Fruit fly (Drosophila melanogaster): ENCODE results near the gene opm.

opm gene

dm6 chrX:15022219-15022618 is 44.0 kb downstream of the opm start (continued):
- TF ChIP-seq CG9797 (GFP tag; optimal IDR thresholded peaks at IDR 0.05) (no peak), Nf-YB (GFP tag; optimal IDR thresholded peaks at IDR 0.05) (peak; percentile 68), CG1024 (GFP tag; IDR thresholded peaks at IDR 0.05) (peak; percentile 60), CG9437 (GFP tag; optimal IDR thresholded peaks at IDR 0.05) (peak; percentile 68), CG18262 (tag; optimal IDR thresholded peaks at IDR 0.05) (peak; percentile 89), CG1603 (tag; optimal IDR thresholded peaks at IDR 0.05) (peak; percentile 85), bab2 (GFP tag; optimal IDR thresholded peaks at IDR 0.05) (peak; percentile 86), grn (GFP tag; optimal IDR thresholded peaks at IDR 0.05) (peak; percentile 19), CG11696 (GFP tag; IDR thresholded peaks at IDR 0.05) (peak; percentile 93), CG10565 (GFP tag; optimal IDR thresholded peaks at IDR 0.05) (peak; percentile 26), CG43689 (GFP tag; IDR thresholded peaks at IDR 0.05) (peak; percentile 66; the same call in 1 of the 2 replicates), Mes4 (GFP tag; optimal IDR thresholded peaks at IDR 0.05) (peak; percentile 74), emc (GFP tag; optimal IDR thresholded peaks at IDR 0.05) (peak; percentile 76), CG2875 (GFP tag; optimal IDR thresholded peaks at IDR 0.05) (peak; percentile 80), so (GFP tag; IDR thresholded peaks at IDR 0.05) (peak; percentile 81; the same call in 2 of the 3 replicates), gt (GFP tag; IDR thresholded peaks at IDR 0.05) (peak; percentile 63), inv (GFP tag; IDR thresholded peaks at IDR 0.05; ENCODE audit: partially characterized antibody) (no peak), E2f2 (GFP tag; IDR thresholded peaks at IDR 0.05) (peak; percentile 64), CG34422 (GFP tag; IDR thresholded peaks at IDR 0.05) (peak; percentile 81), hkb (optimal IDR thresholded peaks at IDR 0.05) (no peak), hkb (GFP tag; IDR thresholded peaks at IDR 0.05) (peak; percentile 88), run (tag; optimal IDR thresholded peaks at IDR 0.05) (peak; percentile 68), sens-2 (GFP tag; IDR thresholded peaks at IDR 0.05) (peak; percentile 82), CG8388 (GFP tag; optimal IDR thresholded peaks at IDR 0.05) (peak; percentile 82), Dek (tag; optimal IDR thresholded peaks at IDR 0.05) (peak; percentile 80), CG2129 (GFP tag; IDR thresholded peaks at IDR 0.05; ENCODE audit: partially characterized antibody) (no peak), luna (GFP tag; optimal IDR thresholded peaks at IDR 0.05) (peak; percentile 68), eve (GFP tag; optimal IDR thresholded peaks at IDR 0.05) (peak in 1 of 2 experiments; percentile 82), dimm (GFP tag; IDR thresholded peaks at IDR 0.05) (no peak), MESR4 (GFP tag; optimal IDR thresholded peaks at IDR 0.05) (peak; percentile 11), CG11504 (tag; optimal IDR thresholded peaks at IDR 0.05) (peak; percentile 90), wor (GFP tag; IDR thresholded peaks at IDR 0.05) (peak; percentile 69), Aef1 (GFP tag; IDR thresholded peaks at IDR 0.05) (peak; percentile 82), Adf1 (GFP tag; IDR thresholded peaks at IDR 0.05) (peak; percentile 40), ken (GFP tag; IDR thresholded peaks at IDR 0.05) (peak; percentile 86), CG3407 (GFP tag; optimal IDR thresholded peaks at IDR 0.05) (peak; percentile 73), aop (GFP tag; IDR thresholded peaks at IDR 0.05) (peak; percentile 68; the same call in 1 of the 2 replicates), CG11695 (GFP tag; IDR thresholded peaks at IDR 0.05) (peak; percentile 82), oc (tag; optimal IDR thresholded peaks at IDR 0.05) (peak; percentile 85), Hmx (GFP tag; optimal IDR thresholded peaks at IDR 0.05) (no peak), Sry-β (GFP tag; optimal IDR thresholded peaks at IDR 0.05) (peak; percentile 21), CG17186 (GFP tag; optimal IDR thresholded peaks at IDR 0.05) (peak; percentile 45), ssp (GFP tag; IDR thresholded peaks at IDR 0.05) (peak; percentile 60), CG4404 (GFP tag; IDR thresholded peaks at IDR 0.05) (peak; percentile 69), CG14667 (GFP tag; IDR thresholded peaks at IDR 0.05) (peak; percentile 46), CG30403 (GFP tag; optimal IDR thresholded peaks at IDR 0.05) (peak; percentile 86), CG32767 (GFP tag; IDR thresholded peaks at IDR 0.05) (peak; percentile 85), sd (tag; optimal IDR thresholded peaks at IDR 0.05) (peak; percentile 76), Hmr (GFP tag; optimal IDR thresholded peaks at IDR 0.05) (peak; percentile 85), ase (GFP tag; IDR thresholded peaks at IDR 0.05) (peak; percentile 66; the same call in 2 of the 3 replicates), ac (GFP tag; optimal IDR thresholded peaks at IDR 0.05) (peak; percentile 56), Atf3 (GFP tag; optimal IDR thresholded peaks at IDR 0.05) (peak; percentile 79)
